Worm (Caenorhabditis elegans): ENCODE measurements around the gene Y54G9A.9.

The Y54G9A.9 gene

ce11 chrII:13763009-13763468 lies 33.5 kb downstream of the Y54G9A.9 start, which contains the start of gene arrd-11:
TSS of gene arrd-11 (plus strand) at chrII:13763418.
- TF ChIP-seq nhr-25 (tag; optimal IDR thresholded peaks at IDR 0.05) (no peak), snpc-4 (tag; optimal IDR thresholded peaks at IDR 0.05) (no peak), elt-1 (tag; optimal IDR thresholded peaks at IDR 0.05) (no peak), unc-62 (GFP tag; optimal IDR thresholded peaks at IDR 0.05) (no peak), ztf-1 (GFP tag; conservative IDR thresholded peaks at IDR 0.05) (no peak), lin-13 (GFP tag; optimal IDR thresholded peaks at IDR 0.05) (no peak), crh-2 (tag; optimal IDR thresholded peaks at IDR 0.05) (no peak)

- TF ChIP-seq lin-39 (tag; optimal IDR thresholded peaks at IDR 0.05) (no peak), ZK546.5 (tag; optimal IDR thresholded peaks at IDR 0.05) (no peak), fos-1 (tag; optimal IDR thresholded peaks at IDR 0.05) (no peak), ztf-1 (GFP tag; conservative IDR thresholded peaks at IDR 0.05) (no peak)
Measured at ce11 chrII:13765952-13766351, 36.4 kb downstream of the Y54G9A.9 start, which contains the start of gene arrd-12. TSS of gene arrd-12 (plus strand) at chrII:13766252.

- no peak for TF ChIP-seq R02D3.7 (tag; optimal IDR thresholded peaks at IDR 0.05)
- no peak for TF ChIP-seq zag-1 (tag; optimal IDR thresholded peaks at IDR 0.05)
- TF ChIP-seq ama-1 (optimal IDR thresholded peaks at IDR 0.05) = no peak
- no peak for TF ChIP-seq nhr-11 (tag; optimal IDR thresholded peaks at IDR 0.05)
- TF ChIP-seq nhr-23 (tag; optimal IDR thresholded peaks at IDR 0.05) = no peak
- peak; percentile 57 for TF ChIP-seq fos-1 (tag; optimal IDR thresholded peaks at IDR 0.05)
- no peak for TF ChIP-seq skn-1 (tag; optimal IDR thresholded peaks at IDR 0.05)
- no peak for TF ChIP-seq nhr-77 (tag; optimal IDR thresholded peaks at IDR 0.05)
Measured at ce11 chrII:13771335-13771734, 41.8 kb downstream of the Y54G9A.9 start, which contains the start of gene C01B9.1. TSS of gene C01B9.1 (plus strand) at chrII:13771575.

ce11 chrII:13780792-13781248 lies 51.3 kb downstream of the Y54G9A.9 start:
- TF ChIP-seq fos-1 (tag; optimal IDR thresholded peaks at IDR 0.05) = peak; percentile 43
- peak; percentile 6 for TF ChIP-seq lin-13 (GFP tag; optimal IDR thresholded peaks at IDR 0.05)
- TF ChIP-seq crh-2 (tag; optimal IDR thresholded peaks at IDR 0.05) = peak; percentile 61
- peak; percentile 30 for TF ChIP-seq sma-9 (GFP tag; optimal IDR thresholded peaks at IDR 0.05)
- no peak for TF ChIP-seq sma-9 (tag; optimal IDR thresholded peaks at IDR 0.05)
- TF ChIP-seq snpc-4 (tag; optimal IDR thresholded peaks at IDR 0.05) = no peak

Measured in whole organism, L2 larva.